Worm (Caenorhabditis elegans): ENCODE data around the gene arrd-5.
"Not testable (repeated sequence)": the region's sequence is repeated elsewhere in the genome, so short reads cannot be mapped to it uniquely, and the experiment has no call there.

Gene arrd-5

DNA sequence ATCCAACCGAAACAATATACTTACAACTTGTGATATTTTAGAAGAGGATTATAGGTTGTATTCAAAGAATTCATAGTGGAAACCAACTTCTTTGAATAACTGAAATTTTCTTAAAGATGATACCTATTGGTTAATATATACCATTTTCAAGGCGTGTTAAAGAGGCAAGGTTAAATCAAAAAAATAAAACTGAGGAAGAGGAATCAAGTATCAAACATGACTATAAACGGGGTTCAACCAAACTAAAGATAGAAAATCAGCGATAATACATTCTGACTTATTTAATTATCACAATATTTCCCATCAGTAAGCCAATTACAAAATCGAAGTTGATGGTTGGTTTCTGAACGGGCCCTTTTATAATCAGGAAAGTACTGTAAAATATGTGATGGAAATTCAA, 26.4 kb downstream of the arrd-5 start, which contains the start of gene chil-3:
Gene chil-3, minus strand, starts transcription at position 101 of the 400 bp plus-strand sequence.
- peak; percentile 48 for TF ChIP-seq nhr-11 (tag; optimal IDR thresholded peaks at IDR 0.05)
- TF ChIP-seq sox-4 (tag; optimal IDR thresholded peaks at IDR 0.05) = no peak
- no peak for TF ChIP-seq hlh-15 (tag; optimal IDR thresholded peaks at IDR 0.05)
- no peak for TF ChIP-seq pha-4 (tag; optimal IDR thresholded peaks at IDR 0.05)

DNA sequence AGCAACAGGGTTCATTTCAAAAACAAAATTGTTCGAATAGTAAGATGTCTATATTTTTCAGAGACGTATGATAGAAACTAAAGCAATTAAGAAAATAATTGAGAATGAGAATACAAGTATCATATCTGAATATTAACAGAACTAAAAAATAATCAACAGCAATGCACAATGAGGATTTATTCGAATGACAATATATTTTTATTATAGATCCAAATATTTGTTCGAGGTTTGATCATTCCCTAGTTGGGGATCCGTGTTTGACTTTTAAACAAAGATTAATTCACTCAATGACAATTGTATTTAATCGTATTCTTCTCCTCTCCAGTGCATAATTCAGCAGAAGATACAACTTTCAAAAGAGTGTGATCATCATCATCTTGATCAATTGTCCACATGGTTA, 27.1 kb downstream of the arrd-5 start, which contains the start of gene C08H9.18:
Gene C08H9.18, minus strand, starts transcription at position 101 of the 400 bp plus-strand sequence.
- TF ChIP-seq lim-6 (tag; optimal IDR thresholded peaks at IDR 0.05) (no peak), hlh-30 (tag; optimal IDR thresholded peaks at IDR 0.05; ENCODE audit: insufficient read depth) (no peak), ahr-1 (tag; optimal IDR thresholded peaks at IDR 0.05) (no peak), elt-4 (tag; optimal IDR thresholded peaks at IDR 0.05) (no peak), T23F11.4 (GFP tag; optimal IDR thresholded peaks at IDR 0.05) (no peak), nhr-11 (tag; optimal IDR thresholded peaks at IDR 0.05) (no peak), ref-2 (tag; optimal IDR thresholded peaks at IDR 0.05) (no peak), nhr-232 (tag; optimal IDR thresholded peaks at IDR 0.05) (no peak), ceh-24 (tag; optimal IDR thresholded peaks at IDR 0.05) (no peak), eyg-1 (tag; optimal IDR thresholded peaks at IDR 0.05) (no peak), unc-55 (GFP tag; optimal IDR thresholded peaks at IDR 0.05) (no peak), elt-2 (tag; optimal IDR thresholded peaks at IDR 0.05) (no peak)

- TF ChIP-seq unc-3 (GFP tag; conservative IDR thresholded peaks at IDR 0.05); unc-3 (tag; optimal IDR thresholded peaks at IDR 0.05); fkh-10 (GFP tag; optimal IDR thresholded peaks at IDR 0.05); fkh-6 (tag; optimal IDR thresholded peaks at IDR 0.05): not testable (repeated sequence)
These were observed 31.4 kb downstream of the arrd-5 start, which contains the start of gene chil-1 for ce11 chrII:9866378-9866777. TSS of gene chil-1 (minus strand) at chrII:9866478.

DNA sequence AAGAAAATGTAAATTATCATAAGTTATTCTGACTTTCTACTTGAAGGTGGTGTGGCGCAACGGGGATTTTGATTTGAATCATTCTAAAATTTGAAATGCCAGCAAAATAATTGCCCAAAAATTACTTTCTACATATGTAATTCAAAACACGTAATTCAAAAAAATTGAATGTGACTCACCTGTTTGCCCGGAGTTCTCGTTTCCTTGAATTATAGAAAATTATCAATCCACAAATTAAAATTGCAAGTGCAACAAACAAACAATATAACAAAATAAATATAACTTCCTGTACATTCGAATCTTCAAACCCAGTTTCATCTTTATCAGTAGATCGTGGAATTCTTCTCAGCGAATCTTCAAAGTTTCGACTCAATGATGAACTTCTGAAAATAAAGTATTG, 33.2 kb downstream of the arrd-5 start:
- TF ChIP-seq ceh-9 (tag; optimal IDR thresholded peaks at IDR 0.05) (no peak), K02D7.2 (tag; optimal IDR thresholded peaks at IDR 0.05) (no peak), ama-1 (optimal IDR thresholded peaks at IDR 0.05) (no peak), F13H6.1 (tag; optimal IDR thresholded peaks at IDR 0.05) (no peak), pqm-1 (tag; optimal IDR thresholded peaks at IDR 0.05) (no peak), madf-2 (tag; optimal IDR thresholded peaks at IDR 0.05) (no peak), C08G9.2 (tag; optimal IDR thresholded peaks at IDR 0.05) (no peak), ceh-48 (tag; optimal IDR thresholded peaks at IDR 0.05) (no peak), unc-42 (tag; optimal IDR thresholded peaks at IDR 0.05) (no peak), T23F11.4 (GFP tag; optimal IDR thresholded peaks at IDR 0.05) (no peak), unc-86 (tag; optimal IDR thresholded peaks at IDR 0.05) (no peak), pag-3 (tag; optimal IDR thresholded peaks at IDR 0.05; ENCODE audit: borderline replicate concordance) (no peak), ceh-14 (tag; optimal IDR thresholded peaks at IDR 0.05) (no peak), elt-2 (tag; optimal IDR thresholded peaks at IDR 0.05) (no peak), sox-4 (tag; optimal IDR thresholded peaks at IDR 0.05) (no peak), pax-1 (tag; optimal IDR thresholded peaks at IDR 0.05) (no peak), ref-2 (tag; optimal IDR thresholded peaks at IDR 0.05) (no peak), fax-1 (tag; optimal IDR thresholded peaks at IDR 0.05) (no peak)

- TF ChIP-seq C38D4.7 (GFP tag; optimal IDR thresholded peaks at IDR 0.05) (no peak), nfya-1 (tag; optimal IDR thresholded peaks at IDR 0.05) (peak; percentile 65)
These were observed 33.7 kb downstream of the arrd-5 start, which contains the start of gene old-1 for ce11 chrII:9868698-9869097. TSS of gene old-1 (minus strand) at chrII:9868747.

All from whole organism, late embryonic.